Fruit fly (Drosophila melanogaster) whole organism, embryonic: ENCODE data around the gene jus.

Experiments used
- Abd-B ChIP-seq: fragments of 200-800 bp; sonication (Bioruptor generic); optimal IDR thresholded peaks from 2 replicates; lab custom pipeline; 2018; ENCODE audit warnings: missing biosample characterization, mild to moderate bottlenecking, missing genetic modification characterization, moderate library complexity
- Aef1 ChIP-seq: fragments of 200-800 bp; sonication (Bioruptor generic); IDR thresholded peaks from 3 replicates; pipeline ENCODE4 v1.3.6; 2022; ENCODE audit warnings: missing biosample characterization, missing genetic modification characterization
- CG10565 ChIP-seq: fragments of 200-800 bp; sonication (Bioruptor generic); optimal IDR thresholded peaks from 3 replicates; lab custom pipeline; 2016; ENCODE audit warnings: missing biosample characterization, mild to moderate bottlenecking, missing genetic modification characterization
- CG11247 ChIP-seq: fragments of 200-800 bp; sonication (Bioruptor generic); IDR thresholded peaks from 2 replicates; pipeline ENCODE4 v1.3.6; 2022; ENCODE audit warnings: missing biosample characterization, missing genetic modification characterization
- CG11723 ChIP-seq: fragments of 200-800 bp; sonication (Bioruptor generic); optimal IDR thresholded peaks from 2 replicates; lab custom pipeline; 2017; ENCODE audit warnings: missing biosample characterization, mild to moderate bottlenecking, missing genetic modification characterization
- CG12744 ChIP-seq: fragments of 200-800 bp; sonication (Bioruptor generic); optimal IDR thresholded peaks from 2 replicates; lab custom pipeline; 2016; ENCODE audit warnings: missing biosample characterization, missing genetic modification characterization
- CG15696 ChIP-seq: fragments of 200-800 bp; sonication (Bioruptor generic); optimal IDR thresholded peaks from 2 replicates; lab custom pipeline; 2019; ENCODE audit warnings: missing biosample characterization, mild to moderate bottlenecking, missing genetic modification characterization, moderate library complexity
- CG16815 ChIP-seq: fragments of 200-800 bp; sonication (Bioruptor generic); optimal IDR thresholded peaks from 3 replicates; lab custom pipeline; 2017; ENCODE audit warnings: missing biosample characterization, mild to moderate bottlenecking, missing genetic modification characterization
- CG17359 ChIP-seq: fragments of 200-800 bp; sonication (Bioruptor generic); optimal IDR thresholded peaks from 3 replicates; lab custom pipeline; 2018; ENCODE audit warnings: missing biosample characterization, mild to moderate bottlenecking, missing genetic modification characterization, moderate library complexity
- CG17361 ChIP-seq: fragments of 200-800 bp; sonication (Bioruptor generic); IDR thresholded peaks from 3 replicates; pipeline ENCODE4 v1.3.6; 2022; ENCODE audit warnings: missing biosample characterization, missing genetic modification characterization
- CG2116 ChIP-seq: fragments of 200-800 bp; sonication (Bioruptor generic); optimal IDR thresholded peaks from 3 replicates; lab custom pipeline; 2018; ENCODE audit warnings: missing biosample characterization, mild to moderate bottlenecking, missing genetic modification characterization
- CG2712 ChIP-seq: fragments of 200-800 bp; optimal IDR thresholded peaks from 3 replicates; lab custom pipeline; 2019; ENCODE audit warnings: missing biosample characterization, mild to moderate bottlenecking, missing genetic modification characterization, moderate library complexity
- CG31441 ChIP-seq: fragments of 200-800 bp; sonication (Bioruptor generic); IDR thresholded peaks from 2 replicates; pipeline ENCODE4 v1.3.6; 2022; ENCODE audit warnings: missing biosample characterization, missing genetic modification characterization
- CG32767 ChIP-seq: fragments of 200-800 bp; sonication (Bioruptor generic); IDR thresholded peaks from 2 replicates; pipeline ENCODE4 v1.3.6; 2022; ENCODE audit warnings: missing biosample characterization, missing genetic modification characterization
- CG3995 ChIP-seq: fragments of 200-800 bp; sonication (Bioruptor generic); optimal IDR thresholded peaks from 3 replicates; lab custom pipeline; 2016; ENCODE audit warnings: missing biosample characterization, missing genetic modification characterization
- CG4282 ChIP-seq: fragments of 200-800 bp; sonication (Bioruptor generic); optimal IDR thresholded peaks from 2 replicates; lab custom pipeline; 2016; ENCODE audit warnings: missing biosample characterization, missing genetic modification characterization
- CG4360 ChIP-seq: fragments of 200-800 bp; sonication (Bioruptor generic); IDR thresholded peaks from 2 replicates; pipeline ENCODE4 v1.3.6; 2022; ENCODE audit warnings: missing biosample characterization, missing genetic modification characterization
- CG4617 ChIP-seq: fragments of 200-800 bp; sonication (Bioruptor generic); optimal IDR thresholded peaks from 3 replicates; lab custom pipeline; 2016; ENCODE audit warnings: missing biosample characterization, missing genetic modification characterization, borderline replicate concordance
- CrebB ChIP-seq: fragments of 200-800 bp; sonication (Bioruptor generic); optimal IDR thresholded peaks from 3 replicates; lab custom pipeline; 2018; ENCODE audit warnings: missing biosample characterization, mild to moderate bottlenecking, missing genetic modification characterization
- D19A ChIP-seq: fragments of 200-800 bp; optimal IDR thresholded peaks from 3 replicates; lab custom pipeline; 2019; ENCODE audit warnings: missing biosample characterization, mild to moderate bottlenecking, missing genetic modification characterization, moderate library complexity
- Dbx ChIP-seq: fragments of 200-800 bp; sonication (Bioruptor generic); IDR thresholded peaks from 3 replicates; pipeline ENCODE4 v1.3.6; 2022; ENCODE audit warnings: missing biosample characterization, missing genetic modification characterization
- Dip3 ChIP-seq: fragments of 200-800 bp; sonication (Bioruptor generic); optimal IDR thresholded peaks from 3 replicates; lab custom pipeline; 2016; ENCODE audit warnings: missing biosample characterization, missing genetic modification characterization
- Eip74EF ChIP-seq, 2 experiments: fragments of 200-800 bp in 1 of 2; fragments of >200 bp in 1 of 2; sonication (Bioruptor generic) in 1 of 2; optimal IDR thresholded peaks; 2 replicates each; lab custom pipeline; 2017 to 2019; ENCODE audit warnings: missing biosample characterization in 2 of 2, missing genetic modification characterization in 2 of 2, mild to moderate bottlenecking in 1 of 2, moderate library complexity in 1 of 2
- Fer2 ChIP-seq: fragments of 200-800 bp; sonication (Bioruptor generic); optimal IDR thresholded peaks from 2 replicates; lab custom pipeline; 2018; ENCODE audit warnings: missing biosample characterization, mild to moderate bottlenecking, missing genetic modification characterization, moderate library complexity
- Meics ChIP-seq: fragments of 200-800 bp; sonication (Bioruptor generic); optimal IDR thresholded peaks from 2 replicates; lab custom pipeline; 2017; ENCODE audit warnings: missing biosample characterization, mild to moderate bottlenecking, missing genetic modification characterization
- Mrtf ChIP-seq: fragments of 200-800 bp; sonication (Bioruptor generic); IDR thresholded peaks from 3 replicates; pipeline ENCODE4 v1.3.6; 2022; ENCODE audit warnings: missing biosample characterization, missing genetic modification characterization
- Neu2 ChIP-seq: fragments of 200-800 bp; sonication (Bioruptor generic); optimal IDR thresholded peaks from 3 replicates; lab custom pipeline; 2016; ENCODE audit warnings: missing biosample characterization, missing genetic modification characterization, borderline replicate concordance
- NfI ChIP-seq: fragments of 200-800 bp; sonication (Bioruptor generic); optimal IDR thresholded peaks from 3 replicates; lab custom pipeline; 2018; ENCODE audit warnings: missing biosample characterization, mild to moderate bottlenecking, missing genetic modification characterization, moderate library complexity
- Sox100B ChIP-seq: fragments of 200-800 bp; sonication (Bioruptor generic); optimal IDR thresholded peaks from 3 replicates; lab custom pipeline; 2018; ENCODE audit warnings: missing biosample characterization, mild to moderate bottlenecking, missing genetic modification characterization
- Sry-β ChIP-seq: fragments of 200-800 bp; sonication (Bioruptor generic); optimal IDR thresholded peaks from 2 replicates; lab custom pipeline; 2018; ENCODE audit warnings: missing biosample characterization, mild to moderate bottlenecking, missing genetic modification characterization, moderate library complexity
- Tbp ChIP-seq: fragments of >200 bp; optimal IDR thresholded peaks from 2 replicates; lab custom pipeline; 2018; ENCODE audit warnings: missing biosample characterization, missing genetic modification characterization
- Xrp1 ChIP-seq: fragments of 200-800 bp; sonication (Bioruptor generic); IDR thresholded peaks from 2 replicates; pipeline ENCODE4 v1.3.6; 2022; ENCODE audit warnings: missing biosample characterization, missing genetic modification characterization
- ac ChIP-seq: fragments of 200-800 bp; sonication (Bioruptor generic); optimal IDR thresholded peaks from 3 replicates; lab custom pipeline; 2017; ENCODE audit warnings: missing biosample characterization, mild to moderate bottlenecking, missing genetic modification characterization
- al ChIP-seq: fragments of 200-800 bp; sonication (Bioruptor generic); IDR thresholded peaks from 2 replicates; pipeline ENCODE4 v1.3.6; 2022; ENCODE audit warnings: missing biosample characterization, missing genetic modification characterization
- ase ChIP-seq: fragments of 200-800 bp; sonication (Bioruptor generic); IDR thresholded peaks from 3 replicates; pipeline ENCODE4 v1.3.6; 2022; ENCODE audit warnings: missing biosample characterization, missing genetic modification characterization
- bab2 ChIP-seq: fragments of 200-800 bp; sonication (Bioruptor generic); optimal IDR thresholded peaks from 2 replicates; lab custom pipeline; 2016; ENCODE audit warnings: missing biosample characterization, missing genetic modification characterization
- bbx ChIP-seq: fragments of 200-800 bp; sonication (Bioruptor generic); IDR thresholded peaks from 2 replicates; pipeline ENCODE4 v1.3.6; 2022; ENCODE audit warnings: missing biosample characterization, missing genetic modification characterization; ENCODE audit not compliant: partially characterized antibody
- caup ChIP-seq: fragments of 200-800 bp; sonication (Bioruptor generic); optimal IDR thresholded peaks from 3 replicates; lab custom pipeline; 2017; ENCODE audit warnings: missing biosample characterization, mild to moderate bottlenecking, missing genetic modification characterization, moderate library complexity; ENCODE audit not compliant: severe bottlenecking
- cg ChIP-seq: fragments of 200-800 bp; sonication (Bioruptor generic); optimal IDR thresholded peaks from 3 replicates; lab custom pipeline; 2019; ENCODE audit warnings: missing biosample characterization, mild to moderate bottlenecking, missing genetic modification characterization, moderate library complexity
- dimm ChIP-seq: fragments of 200-800 bp; sonication (Bioruptor generic); IDR thresholded peaks from 2 replicates; pipeline ENCODE4 v1.3.6; 2022; ENCODE audit warnings: missing biosample characterization, missing genetic modification characterization
- exex ChIP-seq: fragments of 200-800 bp; sonication (Bioruptor generic); optimal IDR thresholded peaks from 4 replicates; lab custom pipeline; 2018; ENCODE audit warnings: missing biosample characterization, mild to moderate bottlenecking, missing genetic modification characterization, moderate library complexity
- fd102C ChIP-seq: fragments of 200-800 bp; sonication (Bioruptor generic); optimal IDR thresholded peaks from 2 replicates; lab custom pipeline; 2018; ENCODE audit warnings: missing biosample characterization, mild to moderate bottlenecking, missing genetic modification characterization, moderate library complexity
- kay ChIP-seq: fragments of 200-800 bp; sonication (Bioruptor generic); optimal IDR thresholded peaks from 2 replicates; lab custom pipeline; 2016; ENCODE audit warnings: missing biosample characterization, missing genetic modification characterization
- lab ChIP-seq: fragments of 200-800 bp; sonication (Bioruptor generic); optimal IDR thresholded peaks from 3 replicates; lab custom pipeline; 2017; ENCODE audit warnings: missing biosample characterization, missing genetic modification characterization, mild to moderate bottlenecking, moderate library complexity, missing genetic modification reagents
- nmo ChIP-seq: fragments of 200-800 bp; sonication (Bioruptor generic); optimal IDR thresholded peaks from 2 replicates; lab custom pipeline; 2018; ENCODE audit warnings: missing biosample characterization, mild to moderate bottlenecking, missing genetic modification characterization, moderate library complexity
- otp ChIP-seq: fragments of 200-800 bp; sonication (Bioruptor generic); IDR thresholded peaks from 3 replicates; pipeline ENCODE4, ENCODE4 v1.3.6; 2022; ENCODE audit warnings: missing biosample characterization, missing genetic modification characterization
- psq ChIP-seq: fragments of 200-800 bp; sonication (Bioruptor generic); optimal IDR thresholded peaks from 2 replicates; lab custom pipeline; 2017; ENCODE audit warnings: missing biosample characterization, missing genetic modification characterization
- pzg ChIP-seq: fragments of 200-800 bp; sonication (Bioruptor generic); optimal IDR thresholded peaks from 3 replicates; lab custom pipeline; 2018; ENCODE audit warnings: missing biosample characterization, mild to moderate bottlenecking, missing genetic modification characterization, moderate library complexity
- sr ChIP-seq: fragments of 200-800 bp; sonication (Bioruptor generic); IDR thresholded peaks from 3 replicates; pipeline ENCODE4 v1.3.6; 2022; ENCODE audit warnings: missing biosample characterization, missing genetic modification characterization
- unpg ChIP-seq: fragments of 200-800 bp; sonication (Bioruptor generic); optimal IDR thresholded peaks from 3 replicates; lab custom pipeline; 2018; ENCODE audit warnings: missing biosample characterization, mild to moderate bottlenecking, missing genetic modification characterization, moderate library complexity
- zen2 ChIP-seq: fragments of 200-800 bp; sonication (Bioruptor generic); IDR thresholded peaks from 3 replicates; pipeline ENCODE4 v1.3.6; 2022; ENCODE audit warnings: missing biosample characterization, missing genetic modification characterization; ENCODE audit not compliant: partially characterized antibody

The jus gene

dm6 chr3R:29218001-29218400, 23.2 kb upstream of the jus start (continued):
- TF ChIP-seq Aef1 (GFP tag; lab: Robert Waterston, UW) (no peak), CG11723 (GFP tag; lab: Kevin White, UChicago) (no peak), kay (no peak), CG4360 (GFP tag; lab: Robert Waterston, UW) (no peak; the same call in 1 of the 2 replicates), nmo (peak; percentile 10), exex (tag; lab: Kevin White, UChicago) (no peak), caup (no peak), psq (GFP tag; lab: Kevin White, UChicago) (no peak), bab2 (no peak), cg (GFP tag; lab: Kevin White, UChicago) (peak; percentile 42), unpg (GFP tag; lab: Kevin White, UChicago) (peak; percentile 5), dimm (GFP tag; lab: Robert Waterston, UW) (no peak), Sry-β (GFP tag; lab: Kevin White, UChicago) (no peak), Mrtf (GFP tag; lab: Robert Waterston, UW) (no peak), CG12744 (GFP tag; lab: Kevin White, UChicago) (no peak), CrebB (no peak), Eip74EF (GFP tag; optimal IDR thresholded peaks at IDR 0.05; lab: Kevin White, UChicago) (no peak), Dbx (GFP tag; lab: Robert Waterston, UW) (no peak), Xrp1 (GFP tag; lab: Robert Waterston, UW) (0 out of 2 replicates have a peak, but pooled peaks have one; percentile 33), fd102C (GFP tag; lab: Kevin White, UChicago) (no peak), Abd-B (GFP tag; lab: Kevin White, UChicago) (no peak), CG2712 (tag; lab: Kevin White, UChicago) (peak; percentile 46), Tbp (GFP tag; lab: Kevin White, UChicago) (no peak), ac (GFP tag; lab: Kevin White, UChicago) (no peak), CG11247 (no peak), Neu2 (no peak), CG31441 (GFP tag; lab: Robert Waterston, UW) (peak; percentile 50), CG10565 (GFP tag; lab: Kevin White, UChicago) (no peak), bbx (GFP tag; lab: Robert Waterston, UW) (no peak), zen2 (GFP tag; lab: Robert Waterston, UW) (no peak), CG17359 (tag; lab: Kevin White, UChicago) (peak; percentile 12), Sox100B (GFP tag; lab: Kevin White, UChicago) (no peak), CG4282 (GFP tag; lab: Kevin White, UChicago) (no peak), otp (no peak), D19A (tag; lab: Kevin White, UChicago) (peak; percentile 23), CG4617 (GFP tag; lab: Kevin White, UChicago) (no peak), sr (GFP tag; lab: Robert Waterston, UW) (no peak), CG3995 (GFP tag; lab: Kevin White, UChicago) (no peak), Fer2 (no peak), NfI (GFP tag; lab: Kevin White, UChicago) (no peak), CG16815 (GFP tag; lab: Kevin White, UChicago) (no peak), CG32767 (no peak), CG17361 (GFP tag; lab: Robert Waterston, UW) (0 out of 3 replicates have a peak, but pooled peaks have one; percentile 15), pzg (GFP tag; lab: Kevin White, UChicago) (no peak), al (no peak), Dip3 (GFP tag; lab: Kevin White, UChicago) (no peak), CG15696 (tag; lab: Kevin White, UChicago) (no peak), ase (GFP tag; lab: Robert Waterston, UW) (no peak), lab (GFP tag; lab: Kevin White, UChicago) (no peak), Meics (GFP tag; lab: Kevin White, UChicago) (no peak), CG2116 (no peak)
